Worm (Caenorhabditis elegans): Measurements from ENCODE around the gene C40A11.4.

ce11 chrII:2186329-2186728 lies 49.1 kb downstream of the C40A11.4 start, which contains the start of gene gba-2:
- no peak for TF ChIP-seq nhr-77 (tag; optimal IDR thresholded peaks at IDR 0.05)
- no peak for TF ChIP-seq nhr-11 (tag; optimal IDR thresholded peaks at IDR 0.05)
- TF ChIP-seq lin-39 (tag; optimal IDR thresholded peaks at IDR 0.05), result no peak
- TF ChIP-seq alr-1 (tag; optimal IDR thresholded peaks at IDR 0.05), result no peak
- TF ChIP-seq unc-39 (tag; optimal IDR thresholded peaks at IDR 0.05), result no peak
- no peak for TF ChIP-seq aly-2 (tag; optimal IDR thresholded peaks at IDR 0.05)
- TF ChIP-seq nhr-23 (tag; optimal IDR thresholded peaks at IDR 0.05), result no peak
